Worm (Caenorhabditis elegans): ENCODE data around the gene cin-4.
A peak's percentile ranks its signal among the peaks of the same experiment; 100 is the strongest.

- TF ChIP-seq lin-15B (tag; optimal IDR thresholded peaks at IDR 0.05) (peak; percentile 70), nhr-76 (tag; optimal IDR thresholded peaks at IDR 0.05) (no peak), nhr-237 (tag; optimal IDR thresholded peaks at IDR 0.05) (peak; percentile 58), fkh-10 (GFP tag; optimal IDR thresholded peaks at IDR 0.05) (peak; percentile 8), aly-2 (tag; optimal IDR thresholded peaks at IDR 0.05) (peak; percentile 12), ceh-8 (GFP tag; optimal IDR thresholded peaks at IDR 0.05) (peak; percentile 17), Y116A8C.19 (tag; optimal IDR thresholded peaks at IDR 0.05; ENCODE audit: borderline replicate concordance) (no peak), egl-27 (tag; optimal IDR thresholded peaks at IDR 0.05) (no peak), ztf-11 (tag; optimal IDR thresholded peaks at IDR 0.05) (peak in 1 of 2 experiments; percentile 78), tbx-2 (tag; optimal IDR thresholded peaks at IDR 0.05) (peak; percentile 74), rnt-1 (tag; optimal IDR thresholded peaks at IDR 0.05) (peak; percentile 68)
Measured at ce11 chrII:7072590-7073536, 34.8 kb downstream of the cin-4 start.
